Fruit fly (Drosophila melanogaster) whole organism, pupa: ENCODE measurements around the gene Tdh.

Experiments used
- CG12605 ChIP-seq: fragments of 200-800 bp; sonication (Bioruptor generic); IDR thresholded peaks from 2 replicates; pipeline ENCODE4 v1.3.6; 2022; ENCODE audit warnings: missing biosample characterization, missing genetic modification characterization
- CG13204 ChIP-seq: fragments of 200-800 bp; sonication (Bioruptor generic); optimal IDR thresholded peaks from 2 replicates; lab custom pipeline; 2018; ENCODE audit warnings: missing biosample characterization, mild to moderate bottlenecking, missing genetic modification characterization, moderate library complexity
- CG14655 ChIP-seq: fragments of 200-800 bp; sonication (Bioruptor generic); optimal IDR thresholded peaks from 3 replicates; lab custom pipeline; 2017; ENCODE audit warnings: mild to moderate bottlenecking, missing biosample characterization, missing genetic modification reagents, missing genetic modification characterization
- CG15710 ChIP-seq: fragments of 200-800 bp; sonication (Bioruptor generic); optimal IDR thresholded peaks from 2 replicates; lab custom pipeline; 2018; ENCODE audit warnings: missing biosample characterization, mild to moderate bottlenecking, missing genetic modification characterization, moderate library complexity
- CG32121 ChIP-seq: fragments of 200-800 bp; sonication (Bioruptor generic); IDR thresholded peaks from 2 replicates; pipeline ENCODE4 v1.3.6; 2022; ENCODE audit warnings: missing biosample characterization, missing genetic modification characterization
- CG34367 ChIP-seq: fragments of 200-800 bp; sonication (Bioruptor generic); optimal IDR thresholded peaks from 2 replicates; lab custom pipeline; 2018; ENCODE audit warnings: missing biosample characterization, mild to moderate bottlenecking, missing genetic modification characterization
- CG4496 ChIP-seq: fragments of 200-800 bp; sonication (Bioruptor generic); IDR thresholded peaks from 3 replicates; pipeline ENCODE4 v1.3.6; 2022; ENCODE audit warnings: missing biosample characterization, missing genetic modification characterization
- D1 ChIP-seq: fragments of 200-800 bp; sonication (Bioruptor generic); optimal IDR thresholded peaks from 2 replicates; lab custom pipeline; 2018; ENCODE audit warnings: missing biosample characterization, mild to moderate bottlenecking, missing genetic modification characterization, moderate library complexity
- EcR ChIP-seq: fragments of 200-800 bp; sonication (Bioruptor generic); optimal IDR thresholded peaks from 3 replicates; lab custom pipeline; 2019; ENCODE audit warnings: missing biosample characterization, missing genetic modification characterization, mild to moderate bottlenecking, moderate library complexity, missing genetic modification reagents
- Pif1A ChIP-seq: fragments of 200-800 bp; sonication (Bioruptor generic); optimal IDR thresholded peaks from 3 replicates; lab custom pipeline; 2016; ENCODE audit warnings: missing biosample characterization, missing genetic modification characterization
- Pif1B ChIP-seq: fragments of 200-800 bp; sonication (Bioruptor generic); optimal IDR thresholded peaks from 3 replicates; lab custom pipeline; 2016; ENCODE audit warnings: missing biosample characterization, missing genetic modification characterization
- Snoo ChIP-seq: fragments of 200-800 bp; sonication (Bioruptor generic); optimal IDR thresholded peaks from 3 replicates; lab custom pipeline; 2017; ENCODE audit warnings: missing biosample characterization, mild to moderate bottlenecking, missing genetic modification characterization, inconsistent platforms
- fd96Ca ChIP-seq: fragments of 200-800 bp; sonication (Bioruptor generic); IDR thresholded peaks from 3 replicates; pipeline ENCODE4 v1.3.6; 2022; ENCODE audit warnings: missing biosample characterization, missing genetic modification characterization
- rn ChIP-seq: fragments of 200-800 bp; sonication (Bioruptor generic); IDR thresholded peaks from 2 replicates; pipeline ENCODE4 v1.3.6; 2022; ENCODE audit warnings: missing biosample characterization, missing genetic modification characterization

- TF ChIP-seq EcR (GFP tag; lab: Kevin White, UChicago) (no peak), Pif1A (no peak), fd96Ca (GFP tag; lab: Robert Waterston, UW) (no peak), CG14655 (GFP tag; lab: Kevin White, UChicago) (no peak), CG32121 (GFP tag; lab: Robert Waterston, UW) (no peak), CG34367 (tag; lab: Kevin White, UChicago) (no peak), rn (GFP tag; lab: Robert Waterston, UW) (no peak), CG15710 (tag; lab: Kevin White, UChicago) (no peak), Pif1B (GFP tag; lab: Kevin White, UChicago) (no peak), D1 (tag; lab: Kevin White, UChicago) (no peak), CG12605 (no peak), CG4496 (GFP tag; lab: Robert Waterston, UW) (no peak), Snoo (tag; lab: Kevin White, UChicago) (no peak), CG13204 (GFP tag; lab: Kevin White, UChicago) (no peak)
These were observed 23.9 kb upstream of the Tdh start for dm6 chr3L:20442674-20443313.
